Worm (Caenorhabditis elegans) whole organism, L3 larva: ENCODE results near the gene Y39B6A.25.

ENCODE experiments used
- aly-2 ChIP-seq: fragments of 150-350 bp; optimal IDR thresholded peaks from 2 replicates; lab custom pipeline; 2014; ENCODE audit warnings: missing biosample characterization, missing genetic modification characterization
- egl-27 ChIP-seq: sonication (generic microtip); optimal IDR thresholded peaks from 4 replicates; lab custom pipeline; 2017; ENCODE audit warnings: missing biosample characterization, missing genetic modification reagents, missing genetic modification characterization
- egl-5 ChIP-seq: fragments of 150-350 bp; optimal IDR thresholded peaks from 2 replicates; lab custom pipeline; 2017; ENCODE audit warnings: missing biosample characterization, missing genetic modification reagents, missing genetic modification characterization, inconsistent platforms
- elt-2 ChIP-seq: sonication (generic microtip); optimal IDR thresholded peaks from 2 replicates; lab custom pipeline; 2016; ENCODE audit warnings: missing genetic modification reagents, mild to moderate bottlenecking, missing genetic modification characterization, missing compliant biosample characterization
- fkh-2 ChIP-seq: fragments of 150-350 bp; optimal IDR thresholded peaks from 2 replicates; lab custom pipeline; 2014; ENCODE audit warnings: missing biosample characterization, missing genetic modification reagents, missing genetic modification characterization
- mdl-1 ChIP-seq: fragments of 150-350 bp; optimal IDR thresholded peaks from 2 replicates; lab custom pipeline; 2014; ENCODE audit warnings: missing biosample characterization, missing genetic modification characterization
- nfya-1 ChIP-seq: sonication (generic microtip); optimal IDR thresholded peaks from 2 replicates; lab custom pipeline; 2017; ENCODE audit warnings: missing genetic modification characterization, mild to moderate bottlenecking, missing compliant biosample characterization, antibody characterized with exemption, moderate library complexity; ENCODE audit not compliant: insufficient read depth
- nhr-11 ChIP-seq: fragments of 150-350 bp; optimal IDR thresholded peaks from 2 replicates; lab custom pipeline; 2014; ENCODE audit warnings: missing biosample characterization, missing genetic modification characterization
- nhr-237 ChIP-seq: fragments of 150-350 bp; optimal IDR thresholded peaks from 2 replicates; lab custom pipeline; 2014; ENCODE audit warnings: missing biosample characterization, missing genetic modification characterization
- nhr-76 ChIP-seq: fragments of 150-350 bp; sonication (generic microtip); optimal IDR thresholded peaks from 5 replicates; lab custom pipeline; 2014; ENCODE audit warnings: missing biosample characterization, missing genetic modification characterization
- skn-1 ChIP-seq: fragments of 150-350 bp; optimal IDR thresholded peaks from 2 replicates; lab custom pipeline; 2014; ENCODE audit warnings: missing biosample characterization, missing genetic modification characterization
- tbx-2 ChIP-seq: sonication (generic microtip); optimal IDR thresholded peaks from 2 replicates; lab custom pipeline; 2016; ENCODE audit warnings: mild to moderate bottlenecking, missing genetic modification characterization, missing compliant biosample characterization
- unc-62 ChIP-seq: fragments of 150-350 bp; sonication (generic microtip); optimal IDR thresholded peaks from 4 replicates; lab custom pipeline; 2014; ENCODE audit warnings: missing biosample characterization, missing genetic modification reagents, missing genetic modification characterization
- ztf-11 ChIP-seq: fragments of 150-350 bp; optimal IDR thresholded peaks from 2 replicates; lab custom pipeline; 2014; ENCODE audit warnings: missing biosample characterization, missing genetic modification characterization

- TF ChIP-seq unc-62 (GFP tag; lab: Kevin White, UChicago) (no peak), fkh-2 (tag; lab: Kevin White, UChicago) (no peak), ztf-11 (tag; lab: Kevin White, UChicago) (no peak), nhr-76 (tag; lab: Kevin White, UChicago) (no peak), elt-2 (no peak), aly-2 (tag; lab: Kevin White, UChicago) (no peak), nhr-237 (tag; lab: Kevin White, UChicago) (no peak), tbx-2 (tag; lab: Kevin White, UChicago) (no peak), nhr-11 (tag; lab: Kevin White, UChicago) (no peak), egl-5 (tag; lab: Kevin White, UChicago) (no peak), mdl-1 (tag; lab: Kevin White, UChicago) (no peak), skn-1 (tag; lab: Kevin White, UChicago) (no peak), egl-27 (tag; lab: Kevin White, UChicago) (no peak), nfya-1 (no peak)
Observed at ce11 chrV:18993017-18993416, 33.2 kb upstream of the Y39B6A.25 start.
